Worm (Caenorhabditis elegans): ENCODE data around the gene F02E11.7.
A peak's percentile ranks its signal among the peaks of the same experiment; 100 is the strongest.

The F02E11.7 gene

DNA sequence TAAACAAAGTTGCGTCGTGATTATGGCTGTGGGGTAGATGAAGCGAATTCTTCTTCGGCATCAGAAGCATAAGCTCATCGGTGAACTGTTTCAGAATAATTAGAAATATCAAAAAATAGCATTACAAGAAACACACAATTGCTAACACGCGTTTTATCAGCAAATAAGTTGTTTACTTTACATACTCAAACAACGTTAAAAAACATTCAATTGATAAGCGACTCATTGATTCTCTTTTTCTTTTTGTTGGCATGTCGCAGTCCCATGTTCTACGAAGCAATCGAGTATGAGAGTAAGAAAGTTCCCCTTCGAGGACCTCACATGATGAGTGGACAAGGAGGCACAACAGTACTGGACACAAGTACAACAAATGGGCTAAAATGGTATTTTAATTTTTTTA lies 29.2 kb downstream of the F02E11.7 start, which contains the start of gene btb-16:
TSS of gene btb-16 (plus strand) at position 240 of the 400 bp plus-strand sequence.
- TF ChIP-seq fos-1 (tag; optimal IDR thresholded peaks at IDR 0.05) = no peak
- TF ChIP-seq lir-3 (tag; optimal IDR thresholded peaks at IDR 0.05; ENCODE audit: poor library complexity) = no peak
- TF ChIP-seq tbx-2 (tag; optimal IDR thresholded peaks at IDR 0.05) = no peak
- TF ChIP-seq hlh-17 (GFP tag; optimal IDR thresholded peaks at IDR 0.05; ENCODE audit: borderline replicate concordance) = no peak
- TF ChIP-seq ceh-63 (GFP tag; optimal IDR thresholded peaks at IDR 0.05) = no peak
- no peak for TF ChIP-seq ama-1 (optimal IDR thresholded peaks at IDR 0.05)
- no peak for TF ChIP-seq unc-130 (tag; optimal IDR thresholded peaks at IDR 0.05)
- no peak for TF ChIP-seq C16A3.4 (tag; optimal IDR thresholded peaks at IDR 0.05)
- TF ChIP-seq lin-35 (GFP tag; optimal IDR thresholded peaks at IDR 0.05) = peak in 1 of 2 experiments; percentile 22
- no peak for TF ChIP-seq skn-1 (tag; optimal IDR thresholded peaks at IDR 0.05)
- TF ChIP-seq ztf-4 (tag; optimal IDR thresholded peaks at IDR 0.05) = no peak
- TF ChIP-seq nhr-47 (tag; optimal IDR thresholded peaks at IDR 0.05) = no peak
- TF ChIP-seq zag-1 (tag; optimal IDR thresholded peaks at IDR 0.05) = no peak
- no peak for TF ChIP-seq C34B4.2 (tag; optimal IDR thresholded peaks at IDR 0.05)
- TF ChIP-seq elt-2 (tag; optimal IDR thresholded peaks at IDR 0.05) = peak; percentile 70
- TF ChIP-seq efl-1 (optimal IDR thresholded peaks at IDR 0.05) = no peak
- peak in 1 of 2 experiments; percentile 77 for TF ChIP-seq efl-1 (GFP tag; optimal IDR thresholded peaks at IDR 0.05 in 1 of 2)
- no peak for TF ChIP-seq mep-1 (tag; optimal IDR thresholded peaks at IDR 0.05)

DNA sequence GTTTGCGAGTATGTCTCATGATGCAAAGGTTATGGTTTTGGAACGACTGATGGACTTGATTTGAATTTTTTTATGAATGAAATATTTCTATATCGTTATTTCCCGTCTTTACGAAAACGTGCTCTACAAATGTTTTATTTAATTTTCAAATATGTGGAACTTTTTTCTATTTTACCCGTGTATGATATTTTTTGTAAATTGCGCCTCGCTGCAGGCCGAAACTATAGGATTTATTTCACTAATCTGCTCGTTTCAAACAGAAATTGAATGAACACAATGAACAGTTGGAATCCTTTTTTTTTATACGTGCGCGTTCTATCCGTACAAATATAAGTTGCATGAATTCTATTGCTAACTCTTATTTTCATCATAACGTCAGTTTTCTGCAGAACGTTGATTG lies 30.4 kb downstream of the F02E11.7 start, which contains the start of gene btb-18:
TSS of gene btb-18 (plus strand) at position 301 of the 400 bp plus-strand sequence.
- no peak for TF ChIP-seq mef-2 (tag; optimal IDR thresholded peaks at IDR 0.05)
- no peak for TF ChIP-seq unc-86 (tag; optimal IDR thresholded peaks at IDR 0.05)

DNA sequence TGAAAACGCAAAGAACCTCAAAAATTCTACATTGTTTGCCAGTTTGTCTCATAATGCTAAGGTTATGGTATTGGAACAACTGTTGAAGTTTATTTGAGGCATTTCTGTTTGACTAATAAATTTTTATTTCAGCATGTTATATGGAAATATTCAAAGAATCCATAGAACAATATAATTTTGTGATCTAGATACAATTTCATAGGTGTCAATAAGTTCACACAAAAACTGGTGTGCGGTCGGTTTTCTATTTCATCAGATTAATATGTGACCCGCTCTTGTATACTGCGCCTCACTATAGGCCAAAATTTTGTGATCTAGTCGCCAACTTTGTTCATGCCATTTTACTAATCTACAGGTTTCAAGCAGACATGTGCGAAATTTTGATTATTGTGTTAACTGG lies 32.0 kb downstream of the F02E11.7 start, which contains the start of gene btb-22:
TSS of gene btb-22 (plus strand) at position 301 of the 400 bp plus-strand sequence.
- TF ChIP-seq efl-1 (optimal IDR thresholded peaks at IDR 0.05) (no peak), efl-1 (GFP tag; optimal IDR thresholded peaks at IDR 0.05 in 1 of 2) (peak in 1 of 2 experiments; percentile 66), ceh-88 (GFP tag; IDR thresholded peaks at IDR 0.05) (no peak)

DNA sequence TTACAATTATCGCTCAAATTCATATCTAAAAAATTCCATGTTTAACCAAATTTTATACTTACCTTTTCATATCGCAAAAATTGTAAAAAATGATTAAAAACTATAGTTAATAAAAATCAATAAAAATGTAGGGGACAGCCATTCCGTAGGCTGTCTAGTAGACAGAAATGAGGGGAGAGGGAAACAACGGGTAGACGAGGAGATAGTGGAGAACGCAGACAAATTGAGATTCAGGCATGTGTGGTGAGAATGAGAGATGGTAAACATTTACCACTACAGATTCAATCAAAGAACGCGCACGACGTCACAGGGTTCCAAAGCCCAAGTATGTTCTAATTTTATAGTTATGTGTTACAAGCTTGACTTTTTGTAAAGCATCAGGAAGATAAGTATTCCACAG lies 36.1 kb downstream of the F02E11.7 start:
- peak; percentile 16 for TF ChIP-seq nhr-47 (tag; optimal IDR thresholded peaks at IDR 0.05)
- TF ChIP-seq nhr-71 (tag; optimal IDR thresholded peaks at IDR 0.05) = peak; percentile 10
- peak; percentile 33 for TF ChIP-seq snu-23 (GFP tag; optimal IDR thresholded peaks at IDR 0.05)
- no peak for TF ChIP-seq lin-13 (GFP tag; optimal IDR thresholded peaks at IDR 0.05)
- TF ChIP-seq alr-1 (tag; optimal IDR thresholded peaks at IDR 0.05; ENCODE audit: borderline replicate concordance) = no peak
- TF ChIP-seq mab-9 (GFP tag; IDR thresholded peaks at IDR 0.05) = no peak
- no peak for TF ChIP-seq unc-98 (GFP tag; IDR thresholded peaks at IDR 0.05)
- TF ChIP-seq nhr-237 (tag; optimal IDR thresholded peaks at IDR 0.05) = no peak
- TF ChIP-seq ceh-88 (GFP tag; IDR thresholded peaks at IDR 0.05) = no peak
- TF ChIP-seq elt-3 (tag; optimal IDR thresholded peaks at IDR 0.05) = peak in 1 of 6 experiments; percentile 4
- TF ChIP-seq jun-1 (tag; optimal IDR thresholded peaks at IDR 0.05) = no peak
- no peak for TF ChIP-seq ceh-90 (tag; optimal IDR thresholded peaks at IDR 0.05)
- TF ChIP-seq grh-1 (GFP tag; IDR thresholded peaks at IDR 0.05) = no peak
- no peak for TF ChIP-seq nhr-90 (tag; optimal IDR thresholded peaks at IDR 0.05; ENCODE audit: poor library complexity)
- TF ChIP-seq nhr-19 (GFP tag; conservative IDR thresholded peaks at IDR 0.05) = peak; percentile 56
- TF ChIP-seq irx-1 (tag; optimal IDR thresholded peaks at IDR 0.05) = no peak
- TF ChIP-seq unc-62 (GFP tag; optimal IDR thresholded peaks at IDR 0.05) = no peak
- TF ChIP-seq aly-2 (tag; optimal IDR thresholded peaks at IDR 0.05) = no peak
- no peak for TF ChIP-seq ztf-11 (tag; optimal IDR thresholded peaks at IDR 0.05)
- TF ChIP-seq lin-14 (GFP tag; optimal IDR thresholded peaks at IDR 0.05) = peak; percentile 45
- TF ChIP-seq hlh-17 (GFP tag; optimal IDR thresholded peaks at IDR 0.05; ENCODE audit: borderline replicate concordance) = no peak
- TF ChIP-seq nhr-11 (tag; optimal IDR thresholded peaks at IDR 0.05) = no peak
- no peak for TF ChIP-seq nhr-76 (tag; optimal IDR thresholded peaks at IDR 0.05)
- TF ChIP-seq nhr-85 (tag) = peak; percentile 75
- TF ChIP-seq C04F5.9 (tag; optimal IDR thresholded peaks at IDR 0.05) = no peak
- no peak for TF ChIP-seq swsn-7 (tag; optimal IDR thresholded peaks at IDR 0.05)
- TF ChIP-seq vab-15 (tag; optimal IDR thresholded peaks at IDR 0.05) = no peak
- TF ChIP-seq nhr-77 (tag; optimal IDR thresholded peaks at IDR 0.05) = no peak
- TF ChIP-seq sptf-1 (tag; optimal IDR thresholded peaks at IDR 0.05) = no peak
- no peak for TF ChIP-seq mef-2 (tag; optimal IDR thresholded peaks at IDR 0.05)
- no peak for TF ChIP-seq nhr-84 (tag; optimal IDR thresholded peaks at IDR 0.05)
- no peak for TF ChIP-seq Y116A8C.19 (tag; optimal IDR thresholded peaks at IDR 0.05; ENCODE audit: borderline replicate concordance)

All from whole organism, L1 larva.